Worm (Caenorhabditis elegans) whole organism, L1 larva: ENCODE data around the gene nhr-193.

Experiments
- C34B4.2 ChIP-seq: sonication (generic microtip); optimal IDR thresholded peaks from 2 replicates; lab custom pipeline; 2017; ENCODE audit warnings: mild to moderate bottlenecking, missing genetic modification characterization, missing compliant biosample characterization
- F16B12.6 ChIP-seq: fragments of 150-350 bp; optimal IDR thresholded peaks from 2 replicates; lab custom pipeline; 2014; ENCODE audit warnings: missing biosample characterization, missing genetic modification characterization
- Y116A8C.19 ChIP-seq: sonication (generic microtip); optimal IDR thresholded peaks from 2 replicates; lab custom pipeline; 2016; ENCODE audit warnings: missing compliant biosample characterization, missing genetic modification characterization, borderline replicate concordance
- alr-1 ChIP-seq: fragments of 200-800 bp; sonication (Bioruptor generic); optimal IDR thresholded peaks from 2 replicates; lab custom pipeline; 2018; ENCODE audit warnings: borderline replicate concordance, mild to moderate bottlenecking, missing genetic modification characterization, missing compliant biosample characterization
- blmp-1 ChIP-seq: fragments of 150-350 bp; optimal IDR thresholded peaks from 2 replicates; lab custom pipeline; 2014; ENCODE audit warnings: missing biosample characterization, missing genetic modification characterization
- ceh-63 ChIP-seq: fragments of 200-800 bp; sonication (Bioruptor generic); optimal IDR thresholded peaks from 2 replicates; lab custom pipeline; 2018; ENCODE audit warnings: mild to moderate bottlenecking, missing genetic modification characterization, missing compliant biosample characterization
- ceh-8 ChIP-seq: fragments of 200-800 bp; sonication (Bioruptor generic); optimal IDR thresholded peaks from 2 replicates; lab custom pipeline; 2018; ENCODE audit warnings: mild to moderate bottlenecking, missing genetic modification characterization, moderate library complexity, missing compliant biosample characterization
- ceh-82 ChIP-seq, 3 experiments: fragments of 150-350 bp in 1 of 3; sonication (generic microtip) in 2 of 3; optimal IDR thresholded peaks; 2 replicates each; lab custom pipeline; 2014 to 2017; ENCODE audit warnings: missing biosample characterization in 3 of 3, missing genetic modification characterization in 3 of 3
- ces-1 ChIP-seq: fragments of 150-350 bp; optimal IDR thresholded peaks from 2 replicates; lab custom pipeline; 2014; ENCODE audit warnings: missing biosample characterization, missing genetic modification reagents, missing genetic modification characterization
- dpl-1 ChIP-seq, 3 experiments: fragments of 150-350 bp in 2 of 3; sonication (generic microtip) in 1 of 3; optimal IDR thresholded peaks; 2 replicates each; lab custom pipeline; 2014 to 2017; ENCODE audit warnings: missing biosample characterization in 3 of 3, missing genetic modification characterization in 3 of 3, missing genetic modification reagents in 3 of 3
- dsc-1 ChIP-seq: sonication (generic microtip); optimal IDR thresholded peaks from 2 replicates; lab custom pipeline; 2016; ENCODE audit warnings: mild to moderate bottlenecking, missing genetic modification characterization, missing compliant biosample characterization
- efl-3 ChIP-seq: fragments of 200-800 bp; sonication (Bioruptor generic); optimal IDR thresholded peaks from 2 replicates; lab custom pipeline; 2018; ENCODE audit warnings: mild to moderate bottlenecking, missing genetic modification characterization, missing compliant biosample characterization
- egl-27 ChIP-seq, 2 experiments: fragments of 150-350 bp in 1 of 2; sonication (generic microtip); optimal IDR thresholded peaks; 3 replicates each; lab custom pipeline; 2017 to 2018; ENCODE audit warnings: missing biosample characterization in 2 of 2, missing genetic modification characterization in 2 of 2, missing genetic modification reagents in 2 of 2
- elt-2 ChIP-seq: sonication (generic microtip); optimal IDR thresholded peaks from 2 replicates; lab custom pipeline; 2016; ENCODE audit warnings: missing genetic modification characterization, mild to moderate bottlenecking, inconsistent platforms, missing compliant biosample characterization, missing genetic modification reagents
- elt-3 ChIP-seq, 6 experiments: fragments of 150-350 bp in 1 of 6; sonication (generic microtip); optimal IDR thresholded peaks; 2 replicates each; lab custom pipeline; 2017 to 2018; ENCODE audit warnings: missing biosample characterization in 6 of 6, missing genetic modification characterization in 6 of 6, inconsistent platforms in 1 of 6
- fkh-10 ChIP-seq: sonication (generic microtip); optimal IDR thresholded peaks from 2 replicates; lab custom pipeline; 2017; ENCODE audit warnings: missing biosample characterization, missing genetic modification reagents, missing genetic modification characterization
- grh-1 ChIP-seq: fragments of 200-800 bp; sonication (Bioruptor generic); IDR thresholded peaks from 2 replicates; pipeline ENCODE4 v1.3.6; 2022; ENCODE audit warnings: missing genetic modification reagents, missing genetic modification characterization, missing compliant biosample characterization
- hlh-17 ChIP-seq: fragments of 200-800 bp; sonication (Bioruptor generic); optimal IDR thresholded peaks from 2 replicates; lab custom pipeline; 2018; ENCODE audit warnings: missing genetic modification characterization, mild to moderate bottlenecking, missing compliant biosample characterization, moderate library complexity, borderline replicate concordance
- isw-1 ChIP-seq: fragments of 200-800 bp; sonication (Bioruptor generic); IDR thresholded peaks from 2 replicates; pipeline ENCODE4 v1.3.6; 2022; ENCODE audit warnings: missing genetic modification characterization, missing compliant biosample characterization
- jun-1 ChIP-seq: fragments of 150-350 bp; optimal IDR thresholded peaks from 2 replicates; lab custom pipeline; 2014; ENCODE audit warnings: missing biosample characterization, missing genetic modification reagents, missing genetic modification characterization
- lin-35 ChIP-seq, 2 experiments: fragments of 150-350 bp; optimal IDR thresholded peaks; 2 replicates each; lab custom pipeline; 2014; ENCODE audit warnings: missing biosample characterization in 2 of 2, missing genetic modification characterization in 2 of 2, missing genetic modification reagents in 2 of 2
- mdl-1 ChIP-seq, 2 experiments: fragments of 150-350 bp; optimal IDR thresholded peaks; 2 replicates each; lab custom pipeline; 2014 to 2017; ENCODE audit warnings: missing biosample characterization in 2 of 2, missing genetic modification characterization in 2 of 2, inconsistent platforms in 1 of 2
- mep-1 ChIP-seq: fragments of 150-350 bp; optimal IDR thresholded peaks from 2 replicates; lab custom pipeline; 2014; ENCODE audit warnings: missing biosample characterization, missing genetic modification characterization
- nhr-19 ChIP-seq: fragments of 200-800 bp; sonication (Bioruptor generic); conservative IDR thresholded peaks from 2 replicates; pipeline ENCODE4 v1.3.6; 2022; ENCODE audit warnings: missing genetic modification characterization, missing compliant biosample characterization
- nhr-20 ChIP-seq: sonication (generic microtip); optimal IDR thresholded peaks from 2 replicates; lab custom pipeline; 2016; ENCODE audit warnings: mild to moderate bottlenecking, missing genetic modification characterization, missing compliant biosample characterization
- nhr-237 ChIP-seq: fragments of 150-350 bp; optimal IDR thresholded peaks from 2 replicates; lab custom pipeline; 2014; ENCODE audit warnings: missing biosample characterization, missing genetic modification characterization
- nhr-47 ChIP-seq: sonication (generic microtip); optimal IDR thresholded peaks from 2 replicates; lab custom pipeline; 2016; ENCODE audit warnings: mild to moderate bottlenecking, missing genetic modification characterization, moderate library complexity, missing compliant biosample characterization
- nhr-71 ChIP-seq: sonication (generic microtip); optimal IDR thresholded peaks from 2 replicates; lab custom pipeline; 2016; ENCODE audit warnings: mild to moderate bottlenecking, missing genetic modification characterization, moderate library complexity, missing compliant biosample characterization
- nhr-84 ChIP-seq: sonication (generic microtip); optimal IDR thresholded peaks from 2 replicates; lab custom pipeline; 2017; ENCODE audit warnings: missing biosample characterization, missing genetic modification characterization
- nhr-85 ChIP-seq: sonication (generic microtip); peaks from one replicate; lab custom pipeline; 2016; ENCODE audit warnings: missing genetic modification characterization, inconsistent platforms, missing compliant biosample characterization
- pag-3 ChIP-seq: sonication (generic microtip); optimal IDR thresholded peaks from 2 replicates; lab custom pipeline; 2017; ENCODE audit warnings: missing genetic modification characterization, mild to moderate bottlenecking, missing compliant biosample characterization, antibody characterized with exemption, borderline replicate concordance; ENCODE audit not compliant: insufficient read depth
- pax-3 ChIP-seq: fragments of 200-800 bp; sonication (Bioruptor generic); optimal IDR thresholded peaks from 2 replicates; lab custom pipeline; 2018; ENCODE audit warnings: mild to moderate bottlenecking, missing genetic modification characterization, moderate library complexity, missing compliant biosample characterization
- pqm-1 ChIP-seq: sonication (generic microtip); optimal IDR thresholded peaks from 3 replicates; lab custom pipeline; 2017; ENCODE audit warnings: missing biosample characterization, missing genetic modification characterization
- rnt-1 ChIP-seq: sonication (generic microtip); optimal IDR thresholded peaks from 2 replicates; lab custom pipeline; 2016; ENCODE audit warnings: mild to moderate bottlenecking, missing genetic modification characterization, moderate library complexity, missing compliant biosample characterization
- snpc-4 ChIP-seq: fragments of 150-350 bp; optimal IDR thresholded peaks from 2 replicates; lab custom pipeline; 2014; ENCODE audit warnings: missing biosample characterization, missing genetic modification characterization
- sptf-1 ChIP-seq: fragments of 150-350 bp; optimal IDR thresholded peaks from 2 replicates; lab custom pipeline; 2014; ENCODE audit warnings: missing biosample characterization, missing genetic modification characterization
- swsn-7 ChIP-seq: sonication (generic microtip); optimal IDR thresholded peaks from 2 replicates; lab custom pipeline; 2016; ENCODE audit warnings: missing genetic modification characterization, missing compliant biosample characterization
- tbx-2 ChIP-seq: sonication (generic microtip); optimal IDR thresholded peaks from 2 replicates; lab custom pipeline; 2016; ENCODE audit warnings: missing genetic modification characterization, missing compliant biosample characterization
- tlp-1 ChIP-seq: fragments of 150-350 bp; optimal IDR thresholded peaks from 2 replicates; lab custom pipeline; 2014; ENCODE audit warnings: missing biosample characterization, missing genetic modification characterization
- unc-130 ChIP-seq: fragments of 150-350 bp; optimal IDR thresholded peaks from 2 replicates; lab custom pipeline; 2017; ENCODE audit warnings: missing biosample characterization, missing genetic modification characterization, inconsistent platforms
- unc-30 ChIP-seq: sonication (generic microtip); optimal IDR thresholded peaks from 2 replicates; lab custom pipeline; 2017; ENCODE audit warnings: missing biosample characterization, missing genetic modification characterization
- unc-62 ChIP-seq: fragments of 150-350 bp; optimal IDR thresholded peaks from 2 replicates; lab custom pipeline; 2014; ENCODE audit warnings: missing biosample characterization, missing genetic modification reagents, missing genetic modification characterization
- unc-86 ChIP-seq: sonication (generic microtip); optimal IDR thresholded peaks from 2 replicates; lab custom pipeline; 2016; ENCODE audit warnings: missing genetic modification characterization, missing compliant biosample characterization
- unc-98 ChIP-seq: fragments of 200-800 bp; sonication (Bioruptor generic); IDR thresholded peaks from 2 replicates; pipeline ENCODE4 v1.3.6; 2022; ENCODE audit warnings: missing genetic modification characterization, missing compliant biosample characterization
- vab-15 ChIP-seq: sonication (generic microtip); optimal IDR thresholded peaks from 2 replicates; lab custom pipeline; 2017; ENCODE audit warnings: missing genotype, mild to moderate bottlenecking, missing genetic modification characterization, missing compliant biosample characterization
- zip-4 ChIP-seq: fragments of 200-800 bp; sonication (Bioruptor generic); optimal IDR thresholded peaks from 2 replicates; lab custom pipeline; 2018; ENCODE audit warnings: mild to moderate bottlenecking, missing genetic modification characterization, moderate library complexity, missing compliant biosample characterization
- ztf-4 ChIP-seq: fragments of 150-350 bp; optimal IDR thresholded peaks from 2 replicates; lab custom pipeline; 2014; ENCODE audit warnings: missing biosample characterization, missing genetic modification characterization

The nhr-193 gene

ce11 chrV:16350775-16351378 is 8.8 kb downstream of the nhr-193 start (continued):
- TF ChIP-seq swsn-7 (peak; percentile 60), unc-86 (tag; lab: Kevin White, UChicago) (peak; percentile 39), alr-1 (no peak), nhr-84 (tag; lab: Kevin White, UChicago) (no peak), sptf-1 (tag; lab: Kevin White, UChicago) (no peak), mep-1 (tag; lab: Kevin White, UChicago) (peak; percentile 23), jun-1 (peak; percentile 25), Y116A8C.19 (tag; lab: Kevin White, UChicago) (no peak), lin-35 (GFP tag; optimal IDR thresholded peaks at IDR 0.05; lab: Kevin White, UChicago) (peak; percentile 46 to 51), rnt-1 (tag; lab: Kevin White, UChicago) (peak; percentile 87), nhr-85 (peak; percentile 40), elt-2 (tag; lab: Kevin White, UChicago) (peak; percentile 39), snpc-4 (peak; percentile 28), pax-3 (tag; lab: Kevin White, UChicago) (peak; percentile 22), nhr-47 (tag; lab: Kevin White, UChicago) (peak; percentile 67), nhr-71 (tag; lab: Kevin White, UChicago) (peak; percentile 69), egl-27 (tag; optimal IDR thresholded peaks at IDR 0.05; lab: Kevin White, UChicago) (no peak), tbx-2 (tag; lab: Kevin White, UChicago) (peak; percentile 40), elt-3 (tag; optimal IDR thresholded peaks at IDR 0.05; lab: Kevin White, UChicago) (no peak), ztf-4 (tag; lab: Kevin White, UChicago) (no peak), nhr-19 (GFP tag; lab: Robert Waterston, UW) (peak; percentile 64), fkh-10 (peak; percentile 6), grh-1 (GFP tag; lab: Robert Waterston, UW) (no peak), unc-30 (tag; lab: Kevin White, UChicago) (no peak), ceh-82 (tag; optimal IDR thresholded peaks at IDR 0.05; lab: Kevin White, UChicago) (peak in 2 of 3 experiments; percentile 7 to 72), efl-3 (GFP tag; lab: Kevin White, UChicago) (no peak), isw-1 (GFP tag; lab: Robert Waterston, UW) (peak; percentile 17; the same call in 1 of the 2 replicates), hlh-17 (GFP tag; lab: Kevin White, UChicago) (no peak), blmp-1 (tag; lab: Kevin White, UChicago) (no peak)

- TF ChIP-seq isw-1 (GFP tag; lab: Robert Waterston, UW) (no peak), pag-3 (tag; lab: Kevin White, UChicago) (no peak), tlp-1 (tag; lab: Kevin White, UChicago) (no peak), nhr-20 (tag; lab: Kevin White, UChicago) (no peak), dpl-1 (GFP tag; optimal IDR thresholded peaks at IDR 0.05; lab: Kevin White, UChicago) (no peak), vab-15 (tag; lab: Kevin White, UChicago) (no peak), sptf-1 (tag; lab: Kevin White, UChicago) (no peak), nhr-85 (no peak), snpc-4 (peak; percentile 85)
Measured at ce11 chrV:16351757-16352156, 9.6 kb downstream of the nhr-193 start.

- TF ChIP-seq C34B4.2 = no peak
- no peak for TF ChIP-seq efl-3 (GFP tag; lab: Kevin White, UChicago)
- TF ChIP-seq pqm-1 (tag; lab: Kevin White, UChicago) = no peak
- no peak for TF ChIP-seq unc-98 (GFP tag; lab: Robert Waterston, UW)
- peak in 1 of 2 experiments; percentile 50 for TF ChIP-seq mdl-1 (tag; optimal IDR thresholded peaks at IDR 0.05; lab: Kevin White, UChicago)
- no peak for TF ChIP-seq sptf-1 (tag; lab: Kevin White, UChicago)
- no peak for TF ChIP-seq zip-4 (GFP tag; lab: Kevin White, UChicago)
- TF ChIP-seq fkh-10 = no peak
- peak; percentile 51 for TF ChIP-seq dsc-1 (tag; lab: Kevin White, UChicago)
- no peak for TF ChIP-seq unc-62 (GFP tag; lab: Kevin White, UChicago)
- TF ChIP-seq nhr-237 (tag; lab: Kevin White, UChicago) = no peak
- TF ChIP-seq alr-1 = no peak
- TF ChIP-seq ceh-8 (GFP tag; lab: Kevin White, UChicago) = no peak
- TF ChIP-seq ceh-63 (GFP tag; lab: Kevin White, UChicago) = no peak
- no peak for TF ChIP-seq unc-130
- peak in 1 of 2 experiments; percentile 61 for TF ChIP-seq lin-35 (GFP tag; optimal IDR thresholded peaks at IDR 0.05; lab: Kevin White, UChicago)
- no peak for TF ChIP-seq ces-1 (GFP tag; lab: Kevin White, UChicago)
- peak; percentile 36 for TF ChIP-seq nhr-85
- no peak for TF ChIP-seq F16B12.6 (tag; lab: Kevin White, UChicago)
Measured at ce11 chrV:16352282-16352681, 10.2 kb downstream of the nhr-193 start.
